Fruit fly (Drosophila melanogaster) whole organism, wandering third instar larva: ENCODE measurements around the gene CG15022.

Experiments
- CG32264 ChIP-seq: fragments of 200-800 bp; sonication (Bioruptor generic); optimal IDR thresholded peaks from 2 replicates; lab custom pipeline; 2016; ENCODE audit warnings: missing biosample characterization, missing genetic modification characterization
- CG9705 ChIP-seq: fragments of 200-800 bp; sonication (Bioruptor generic); optimal IDR thresholded peaks from 2 replicates; lab custom pipeline; 2018; ENCODE audit warnings: missing biosample characterization, mild to moderate bottlenecking, missing genetic modification characterization
- CrebA ChIP-seq: fragments of 200-800 bp; sonication (Bioruptor generic); optimal IDR thresholded peaks from 2 replicates; lab custom pipeline; 2016; ENCODE audit warnings: missing biosample characterization, mild to moderate bottlenecking, missing genetic modification characterization, borderline replicate concordance
- Dfd ChIP-seq: fragments of >200 bp; optimal IDR thresholded peaks from 2 replicates; lab custom pipeline; 2017; ENCODE audit warnings: missing biosample characterization, missing genetic modification characterization
- Dif ChIP-seq: fragments of 200-275, 200-300 bp; sonication (Bioruptor generic); optimal IDR thresholded peaks from 2 replicates; lab custom pipeline; 2018; ENCODE audit warnings: missing biosample characterization, missing genetic modification characterization; ENCODE audit not compliant: partially characterized antibody
- GATAd ChIP-seq: sonication (Bioruptor generic); optimal IDR thresholded peaks from 2 replicates; lab custom pipeline; 2016; ENCODE audit warnings: missing biosample characterization, missing genetic modification characterization
- HLH106 ChIP-seq: fragments of 200-800 bp; optimal IDR thresholded peaks from 3 replicates; lab custom pipeline; 2019; ENCODE audit warnings: missing biosample characterization, mild to moderate bottlenecking, missing genetic modification characterization, moderate library complexity
- Hnf4 ChIP-seq: fragments of 200-800 bp; sonication (Bioruptor generic); optimal IDR thresholded peaks from 2 replicates; lab custom pipeline; 2016; ENCODE audit warnings: missing biosample characterization, mild to moderate bottlenecking, missing genetic modification characterization
- Hr78 ChIP-seq: fragments of >200 bp; optimal IDR thresholded peaks from 2 replicates; lab custom pipeline; 2017; ENCODE audit warnings: missing biosample characterization, missing genetic modification characterization
- Hr83 ChIP-seq: fragments of 200-300 bp; sonication (Bioruptor generic); optimal IDR thresholded peaks from 2 replicates; lab custom pipeline; 2016; ENCODE audit warnings: missing biosample characterization, mild to moderate bottlenecking, missing genetic modification characterization, moderate library complexity; ENCODE audit not compliant: poor library complexity, severe bottlenecking
- Jra ChIP-seq: sonication (Bioruptor generic); optimal IDR thresholded peaks from 2 replicates; lab custom pipeline; 2016; ENCODE audit warnings: missing biosample characterization, missing genetic modification characterization
- Mio ChIP-seq: sonication (Bioruptor generic); optimal IDR thresholded peaks from 2 replicates; lab custom pipeline; 2016; ENCODE audit warnings: missing biosample characterization, missing genetic modification characterization
- Myc ChIP-seq: fragments of >200 bp; optimal IDR thresholded peaks from 2 replicates; lab custom pipeline; 2017
- N ChIP-seq: fragments of >200 bp; optimal IDR thresholded peaks from 2 replicates; lab custom pipeline; 2018; ENCODE audit warnings: missing biosample characterization, missing external identifiers, missing genetic modification characterization
- OdsH ChIP-seq: fragments of 200-800 bp; sonication (Bioruptor generic); optimal IDR thresholded peaks from 2 replicates; lab custom pipeline; 2016; ENCODE audit warnings: missing biosample characterization, mild to moderate bottlenecking, missing genetic modification characterization
- Rel ChIP-seq, 2 experiments: fragments of 200-800 bp; sonication (Bioruptor generic) in 1 of 2; optimal IDR thresholded peaks; 2 replicates in 1 of 2; 3 replicates in 1 of 2; lab custom pipeline; 2016 to 2019; ENCODE audit warnings: mild to moderate bottlenecking in 2 of 2, missing biosample characterization in 2 of 2, missing genetic modification characterization in 2 of 2, moderate library complexity in 1 of 2
- Sp1 ChIP-seq: fragments of 200-800 bp; sonication (Bioruptor generic); optimal IDR thresholded peaks from 3 replicates; lab custom pipeline; 2019; ENCODE audit warnings: missing biosample characterization, mild to moderate bottlenecking, missing genetic modification characterization, moderate library complexity
- Vsx2 ChIP-seq: fragments of 200-300, 225-300 bp; sonication (Bioruptor generic); optimal IDR thresholded peaks from 2 replicates; lab custom pipeline; 2018; ENCODE audit warnings: missing biosample characterization, missing genetic modification characterization; ENCODE audit not compliant: partially characterized antibody
- br ChIP-seq: fragments of 200-800 bp; sonication (Bioruptor generic); optimal IDR thresholded peaks from 2 replicates; lab custom pipeline; 2016; ENCODE audit warnings: missing biosample characterization, missing genetic modification characterization
- brk ChIP-seq: fragments of 200-800 bp; sonication (Bioruptor generic); optimal IDR thresholded peaks from 2 replicates; lab custom pipeline; 2016; ENCODE audit warnings: missing biosample characterization, mild to moderate bottlenecking, missing genetic modification characterization
- dmrt93B ChIP-seq: fragments of 200-800 bp; sonication (Bioruptor generic); optimal IDR thresholded peaks from 2 replicates; lab custom pipeline; 2018; ENCODE audit warnings: missing biosample characterization, mild to moderate bottlenecking, missing genetic modification characterization
- dsf ChIP-seq: sonication (Bioruptor generic); optimal IDR thresholded peaks from 2 replicates; lab custom pipeline; 2016; ENCODE audit warnings: missing biosample characterization, missing genetic modification characterization, borderline replicate concordance
- fru ChIP-seq: fragments of 200-800 bp; sonication (Bioruptor generic); optimal IDR thresholded peaks from 3 replicates; lab custom pipeline; 2016; ENCODE audit warnings: missing biosample characterization, mild to moderate bottlenecking, missing genetic modification characterization
- h ChIP-seq: fragments of 200-800 bp; sonication (Bioruptor generic); optimal IDR thresholded peaks from 3 replicates; lab custom pipeline; 2016; ENCODE audit warnings: missing biosample characterization, mild to moderate bottlenecking, missing genetic modification characterization
- jim ChIP-seq: fragments of 175-275, 200-325 bp; sonication (Bioruptor generic); optimal IDR thresholded peaks from 2 replicates; lab custom pipeline; 2016; ENCODE audit warnings: missing biosample characterization, mild to moderate bottlenecking, missing genetic modification characterization
- lola ChIP-seq: fragments of >200 bp; optimal IDR thresholded peaks from 2 replicates; lab custom pipeline; 2017; ENCODE audit warnings: missing biosample characterization, missing genetic modification characterization
- rgr ChIP-seq: fragments of 200-800 bp; sonication (Bioruptor generic); optimal IDR thresholded peaks from 3 replicates; lab custom pipeline; 2016; ENCODE audit warnings: missing biosample characterization, mild to moderate bottlenecking, missing genetic modification characterization
- sage ChIP-seq: fragments of 200-800 bp; sonication (Bioruptor generic); optimal IDR thresholded peaks from 2 replicates; lab custom pipeline; 2016; ENCODE audit warnings: missing biosample characterization, mild to moderate bottlenecking, missing genetic modification characterization
- sv ChIP-seq: fragments of 200-800 bp; sonication (Bioruptor generic); optimal IDR thresholded peaks from 3 replicates; lab custom pipeline; 2016; ENCODE audit warnings: missing biosample characterization, missing genetic modification characterization
- tai ChIP-seq: sonication (Bioruptor generic); optimal IDR thresholded peaks from 2 replicates; lab custom pipeline; 2016; ENCODE audit warnings: missing biosample characterization, missing genetic modification characterization
- usp ChIP-seq: fragments of >200 bp; optimal IDR thresholded peaks from 2 replicates; lab custom pipeline; 2017; ENCODE audit warnings: missing biosample characterization, missing genetic modification characterization
- woc ChIP-seq: sonication (Bioruptor generic); optimal IDR thresholded peaks from 2 replicates; lab custom pipeline; 2016; ENCODE audit warnings: missing biosample characterization, mild to moderate bottlenecking, missing genetic modification characterization

The CG15022 gene

dm6 chr3L:4477656-4478254, 17.6 kb upstream of the CG15022 start:
- TF ChIP-seq sage (GFP tag; lab: Kevin White, UChicago) = no peak
- TF ChIP-seq CG9705 = no peak
- no peak for TF ChIP-seq br (GFP tag; lab: Kevin White, UChicago)
- no peak for TF ChIP-seq Myc
- no peak for TF ChIP-seq usp
- TF ChIP-seq brk (GFP tag; lab: Kevin White, UChicago) = no peak
- no peak for TF ChIP-seq woc (GFP tag; lab: Kevin White, UChicago)
- no peak for TF ChIP-seq OdsH (GFP tag; lab: Kevin White, UChicago)
- no peak for TF ChIP-seq N (GFP tag; lab: Kevin White, UChicago)
- no peak for TF ChIP-seq sv (GFP tag; lab: Kevin White, UChicago)
- TF ChIP-seq Rel (GFP tag; optimal IDR thresholded peaks at IDR 0.05; lab: Kevin White, UChicago) = no peak
- TF ChIP-seq Rel (tag; optimal IDR thresholded peaks at IDR 0.05; lab: Kevin White, UChicago) = no peak
- no peak for TF ChIP-seq Vsx2

dm6 chr3L:4475704-4476103, 15.6 kb upstream of the CG15022 start:
- TF ChIP-seq h (GFP tag; lab: Kevin White, UChicago) (no peak), Sp1 (GFP tag; lab: Kevin White, UChicago) (no peak), Jra (GFP tag; lab: Kevin White, UChicago) (no peak), Mio (GFP tag; lab: Kevin White, UChicago) (no peak), GATAd (GFP tag; lab: Kevin White, UChicago) (no peak), Dif (no peak), HLH106 (tag; lab: Kevin White, UChicago) (no peak), CG32264 (GFP tag; lab: Kevin White, UChicago) (no peak), woc (GFP tag; lab: Kevin White, UChicago) (no peak), Hr78 (no peak), Dfd (GFP tag; lab: Kevin White, UChicago) (no peak), lola (no peak), CG9705 (no peak), dsf (GFP tag; lab: Kevin White, UChicago) (no peak)
- TF ChIP-seq, all 38 proteins: peak for 0

- TF ChIP-seq Hnf4 (GFP tag; lab: Kevin White, UChicago) (no peak), dmrt93B (GFP tag; lab: Kevin White, UChicago) (peak; percentile 2), h (GFP tag; lab: Kevin White, UChicago) (peak; percentile 23), rgr (GFP tag; lab: Kevin White, UChicago) (peak; percentile 40), br (GFP tag; lab: Kevin White, UChicago) (no peak), sv (GFP tag; lab: Kevin White, UChicago) (peak; percentile 78)
- TF ChIP-seq, all 38 proteins: peak for 4
Measured at dm6 chr3L:4474946-4475470, 14.9 kb upstream of the CG15022 start.

- TF ChIP-seq dsf (GFP tag; lab: Kevin White, UChicago) (no peak), h (GFP tag; lab: Kevin White, UChicago) (no peak), tai (GFP tag; lab: Kevin White, UChicago) (no peak), Dfd (GFP tag; lab: Kevin White, UChicago) (no peak), br (GFP tag; lab: Kevin White, UChicago) (no peak), Hr83 (no peak), usp (no peak), lola (no peak), N (GFP tag; lab: Kevin White, UChicago) (no peak), Hnf4 (GFP tag; lab: Kevin White, UChicago) (no peak)
Measured at dm6 chr3L:4472768-4473167, 12.7 kb upstream of the CG15022 start, which contains the start of gene CG11349. CG11349 (plus strand) TSS chr3L:4473068.

dm6 chr3L:4471449-4471848, 11.3 kb upstream of the CG15022 start, which contains the start of gene CG32248:
CG32248 (plus strand) TSS chr3L:4471749.
- TF ChIP-seq fru = no peak
- TF ChIP-seq Dfd (GFP tag; lab: Kevin White, UChicago) = no peak
- TF ChIP-seq h (GFP tag; lab: Kevin White, UChicago) = no peak
- no peak for TF ChIP-seq dsf (GFP tag; lab: Kevin White, UChicago)
- no peak for TF ChIP-seq Vsx2
- no peak for TF ChIP-seq Rel (GFP tag; optimal IDR thresholded peaks at IDR 0.05; lab: Kevin White, UChicago)
- no peak for TF ChIP-seq Rel (tag; optimal IDR thresholded peaks at IDR 0.05; lab: Kevin White, UChicago)
- no peak for TF ChIP-seq jim (GFP tag; lab: Kevin White, UChicago)
- no peak for TF ChIP-seq CrebA (GFP tag; lab: Kevin White, UChicago)
- no peak for TF ChIP-seq HLH106 (tag; lab: Kevin White, UChicago)
